Worm (Caenorhabditis elegans) whole organism, L1 larva: Measurements from ENCODE around the gene C08A9.3.

Experiments used
- C04F5.9 ChIP-seq: sonication (generic microtip); optimal IDR thresholded peaks from 2 replicates; lab custom pipeline; 2016; ENCODE audit warnings: missing genetic modification characterization, missing compliant biosample characterization
- Y116A8C.19 ChIP-seq: sonication (generic microtip); optimal IDR thresholded peaks from 2 replicates; lab custom pipeline; 2016; ENCODE audit warnings: missing compliant biosample characterization, missing genetic modification characterization, borderline replicate concordance
- blmp-1 ChIP-seq: fragments of 150-350 bp; optimal IDR thresholded peaks from 2 replicates; lab custom pipeline; 2014; ENCODE audit warnings: missing biosample characterization, missing genetic modification characterization
- ceh-82 ChIP-seq, 3 experiments: fragments of 150-350 bp in 1 of 3; sonication (generic microtip) in 2 of 3; optimal IDR thresholded peaks; 2 replicates each; lab custom pipeline; 2014 to 2017; ENCODE audit warnings: missing biosample characterization in 3 of 3, missing genetic modification characterization in 3 of 3
- dsc-1 ChIP-seq: sonication (generic microtip); optimal IDR thresholded peaks from 2 replicates; lab custom pipeline; 2016; ENCODE audit warnings: mild to moderate bottlenecking, missing genetic modification characterization, missing compliant biosample characterization
- efl-1 ChIP-seq, 4 experiments: fragments of 150-350 bp; optimal IDR thresholded peaks in 3 of 4; peaks in 1 of 4; 1 replicate in 1 of 4; 2 replicates in 3 of 4; lab custom pipeline; 2014; ENCODE audit warnings: missing biosample characterization in 2 of 4, missing genetic modification characterization in 2 of 4, missing genetic modification reagents in 2 of 4
- egl-13 ChIP-seq: sonication (generic microtip); optimal IDR thresholded peaks from 2 replicates; lab custom pipeline; 2016; ENCODE audit warnings: missing genotype, missing genetic modification reagents, missing genetic modification characterization, missing compliant biosample characterization
- elt-3 ChIP-seq, 6 experiments: fragments of 150-350 bp in 1 of 6; sonication (generic microtip); optimal IDR thresholded peaks; 2 replicates each; lab custom pipeline; 2017 to 2018; ENCODE audit warnings: missing biosample characterization in 6 of 6, missing genetic modification characterization in 6 of 6, inconsistent platforms in 1 of 6
- fkh-10 ChIP-seq: sonication (generic microtip); optimal IDR thresholded peaks from 2 replicates; lab custom pipeline; 2017; ENCODE audit warnings: missing biosample characterization, missing genetic modification reagents, missing genetic modification characterization
- fkh-4 ChIP-seq: sonication (generic microtip); optimal IDR thresholded peaks from 2 replicates; lab custom pipeline; 2016; ENCODE audit warnings: missing compliant biosample characterization, missing genetic modification characterization, borderline replicate concordance
- grh-1 ChIP-seq: fragments of 200-800 bp; sonication (Bioruptor generic); IDR thresholded peaks from 2 replicates; pipeline ENCODE4 v1.3.6; 2022; ENCODE audit warnings: missing genetic modification reagents, missing genetic modification characterization, missing compliant biosample characterization
- isw-1 ChIP-seq: fragments of 200-800 bp; sonication (Bioruptor generic); IDR thresholded peaks from 2 replicates; pipeline ENCODE4 v1.3.6; 2022; ENCODE audit warnings: missing genetic modification characterization, missing compliant biosample characterization
- lin-13 ChIP-seq: fragments of 150-350 bp; optimal IDR thresholded peaks from 2 replicates; lab custom pipeline; 2014; ENCODE audit warnings: missing biosample characterization, missing genetic modification reagents, missing genetic modification characterization
- lin-14 ChIP-seq: fragments of 200-800 bp; sonication (Bioruptor generic); optimal IDR thresholded peaks from 2 replicates; lab custom pipeline; 2018; ENCODE audit warnings: mild to moderate bottlenecking, missing genetic modification characterization, moderate library complexity, missing compliant biosample characterization
- lin-15B ChIP-seq: fragments of 150-350 bp; sonication (generic microtip); optimal IDR thresholded peaks from 3 replicates; lab custom pipeline; 2014; ENCODE audit warnings: missing biosample characterization, missing genetic modification characterization
- lin-35 ChIP-seq, 2 experiments: fragments of 150-350 bp; optimal IDR thresholded peaks; 2 replicates each; lab custom pipeline; 2014; ENCODE audit warnings: missing biosample characterization in 2 of 2, missing genetic modification characterization in 2 of 2, missing genetic modification reagents in 2 of 2
- mdl-1 ChIP-seq, 2 experiments: fragments of 150-350 bp; optimal IDR thresholded peaks; 2 replicates each; lab custom pipeline; 2014 to 2017; ENCODE audit warnings: missing biosample characterization in 2 of 2, missing genetic modification characterization in 2 of 2, inconsistent platforms in 1 of 2
- mef-2 ChIP-seq: fragments of 150-350 bp; optimal IDR thresholded peaks from 2 replicates; lab custom pipeline; 2014; ENCODE audit warnings: missing biosample characterization, missing genetic modification characterization
- nhr-11 ChIP-seq: fragments of 150-350 bp; optimal IDR thresholded peaks from 2 replicates; lab custom pipeline; 2014; ENCODE audit warnings: missing biosample characterization, missing genetic modification characterization
- nhr-19 ChIP-seq: fragments of 200-800 bp; sonication (Bioruptor generic); conservative IDR thresholded peaks from 2 replicates; pipeline ENCODE4 v1.3.6; 2022; ENCODE audit warnings: missing genetic modification characterization, missing compliant biosample characterization
- nhr-20 ChIP-seq: sonication (generic microtip); optimal IDR thresholded peaks from 2 replicates; lab custom pipeline; 2016; ENCODE audit warnings: mild to moderate bottlenecking, missing genetic modification characterization, missing compliant biosample characterization
- nhr-237 ChIP-seq: fragments of 150-350 bp; optimal IDR thresholded peaks from 2 replicates; lab custom pipeline; 2014; ENCODE audit warnings: missing biosample characterization, missing genetic modification characterization
- nhr-28 ChIP-seq: fragments of 150-350 bp; optimal IDR thresholded peaks from 2 replicates; lab custom pipeline; 2014; ENCODE audit warnings: missing biosample characterization, missing genetic modification characterization
- nhr-71 ChIP-seq: sonication (generic microtip); optimal IDR thresholded peaks from 2 replicates; lab custom pipeline; 2016; ENCODE audit warnings: mild to moderate bottlenecking, missing genetic modification characterization, moderate library complexity, missing compliant biosample characterization
- nhr-76 ChIP-seq: sonication (generic microtip); optimal IDR thresholded peaks from 2 replicates; lab custom pipeline; 2017; ENCODE audit warnings: missing biosample characterization, missing genetic modification characterization
- nhr-77 ChIP-seq: fragments of 150-350 bp; optimal IDR thresholded peaks from 2 replicates; lab custom pipeline; 2014; ENCODE audit warnings: missing biosample characterization, missing genetic modification characterization
- nhr-85 ChIP-seq: sonication (generic microtip); peaks from one replicate; lab custom pipeline; 2016; ENCODE audit warnings: missing genetic modification characterization, inconsistent platforms, missing compliant biosample characterization
- pqm-1 ChIP-seq: sonication (generic microtip); optimal IDR thresholded peaks from 3 replicates; lab custom pipeline; 2017; ENCODE audit warnings: missing biosample characterization, missing genetic modification characterization
- skn-1 ChIP-seq: fragments of 150-350 bp; optimal IDR thresholded peaks from 2 replicates; lab custom pipeline; 2014; ENCODE audit warnings: missing biosample characterization, missing genetic modification characterization
- snu-23 ChIP-seq: sonication (generic microtip); optimal IDR thresholded peaks from 2 replicates; lab custom pipeline; 2016; ENCODE audit warnings: missing genetic modification characterization, missing compliant biosample characterization
- unc-30 ChIP-seq: sonication (generic microtip); optimal IDR thresholded peaks from 2 replicates; lab custom pipeline; 2017; ENCODE audit warnings: missing biosample characterization, missing genetic modification characterization
- unc-98 ChIP-seq: fragments of 200-800 bp; sonication (Bioruptor generic); IDR thresholded peaks from 2 replicates; pipeline ENCODE4 v1.3.6; 2022; ENCODE audit warnings: missing genetic modification characterization, missing compliant biosample characterization
- vab-15 ChIP-seq: sonication (generic microtip); optimal IDR thresholded peaks from 2 replicates; lab custom pipeline; 2017; ENCODE audit warnings: missing genotype, mild to moderate bottlenecking, missing genetic modification characterization, missing compliant biosample characterization
- zag-1 ChIP-seq: fragments of 150-350 bp; optimal IDR thresholded peaks from 2 replicates; lab custom pipeline; 2014; ENCODE audit warnings: missing biosample characterization, missing genetic modification characterization

Gene C08A9.3

ce11 chrX:17096508-17097234, 3.6 kb upstream of the C08A9.3 start, which contains the start of gene lido-1:
TSS of gene lido-1 (minus strand) at chrX:17096558.
- TF ChIP-seq unc-98 (no peak), zag-1 (tag; lab: Kevin White, UChicago) (no peak), nhr-20 (tag; lab: Kevin White, UChicago) (peak; percentile 67), isw-1 (no peak), lin-35 (GFP tag; optimal IDR thresholded peaks at IDR 0.05; lab: Kevin White, UChicago) (no peak), ceh-82 (tag; optimal IDR thresholded peaks at IDR 0.05; lab: Kevin White, UChicago) (no peak), fkh-10 (GFP tag; lab: Kevin White, UChicago) (no peak), egl-13 (no peak), vab-15 (tag; lab: Kevin White, UChicago) (no peak)

DNA sequence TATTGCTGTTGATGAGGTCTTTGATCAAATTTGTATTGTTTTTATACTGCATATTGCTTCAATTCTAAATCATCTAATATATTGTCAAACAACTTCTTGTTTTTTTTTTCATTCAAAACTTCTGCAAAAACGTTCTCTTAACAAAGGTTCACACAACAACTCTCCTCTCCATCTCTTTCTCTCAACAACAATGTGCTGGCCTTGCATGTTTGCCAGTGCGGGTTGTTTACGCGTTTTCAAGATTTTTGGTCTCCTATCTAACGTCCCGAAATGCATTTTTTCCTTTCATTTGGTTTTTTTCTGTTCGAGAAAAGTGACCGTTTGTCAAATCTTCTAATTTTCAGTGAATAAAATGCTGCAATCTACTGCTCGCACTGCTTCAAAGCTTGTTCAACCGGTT, 683 bp downstream of the C08A9.3 start, which contains the start of gene sod-3:
sod-3 (plus strand) TSS at position 338 of the 400 bp plus-strand sequence.
- no peak for TF ChIP-seq egl-13
- TF ChIP-seq, all 84 proteins: peak for 0

- TF ChIP-seq nhr-28 (no peak), nhr-11 (tag; lab: Kevin White, UChicago) (no peak), lin-35 (GFP tag; optimal IDR thresholded peaks at IDR 0.05; lab: Kevin White, UChicago) (no peak), dsc-1 (tag; lab: Kevin White, UChicago) (no peak), fkh-4 (no peak), grh-1 (GFP tag; lab: Robert Waterston, UW) (no peak), nhr-19 (GFP tag; lab: Robert Waterston, UW) (no peak), nhr-76 (tag; lab: Kevin White, UChicago) (no peak), nhr-71 (tag; lab: Kevin White, UChicago) (no peak), nhr-77 (no peak), C04F5.9 (no peak), nhr-20 (tag; lab: Kevin White, UChicago) (no peak), egl-13 (no peak), mef-2 (tag; lab: Kevin White, UChicago) (no peak), pqm-1 (no peak), lin-15B (tag; lab: Kevin White, UChicago) (no peak), nhr-237 (tag; lab: Kevin White, UChicago) (no peak), Y116A8C.19 (tag; lab: Kevin White, UChicago) (no peak), snu-23 (no peak), lin-13 (GFP tag; lab: Kevin White, UChicago) (no peak)
Measured at ce11 chrX:17080635-17081376, 12.3 kb downstream of the C08A9.3 start, which contains the start of the genes irld-23 and C08A9.10. TSS of gene irld-23 (minus strand) at chrX:17080685. TSS of gene C08A9.10 (plus strand) at chrX:17081179.

ce11 chrX:17072088-17072487, 21.0 kb downstream of the C08A9.3 start, which contains the start of gene C30G4.4:
TSS of gene C30G4.4 (minus strand) at chrX:17072188.
- TF ChIP-seq efl-1 (optimal IDR thresholded peaks at IDR 0.05; lab: Kevin White, UChicago) = no peak
- TF ChIP-seq efl-1 (GFP tag; optimal IDR thresholded peaks at IDR 0.05 in 1 of 2; lab: Kevin White, UChicago) = peak in 1 of 2 experiments; percentile 13
- no peak for TF ChIP-seq mdl-1 (tag; optimal IDR thresholded peaks at IDR 0.05; lab: Kevin White, UChicago)

- TF ChIP-seq unc-30 = no peak
- peak; percentile 59 for TF ChIP-seq lin-14 (GFP tag; lab: Kevin White, UChicago)
- TF ChIP-seq elt-3 (tag; optimal IDR thresholded peaks at IDR 0.05; lab: Kevin White, UChicago) = peak in 1 of 6 experiments; percentile 75
- TF ChIP-seq nhr-20 (tag; lab: Kevin White, UChicago) = peak; percentile 12
- TF ChIP-seq blmp-1 (tag; lab: Kevin White, UChicago) = peak; percentile 91
- peak; percentile 18 for TF ChIP-seq snu-23
- no peak for TF ChIP-seq skn-1
- peak; percentile 78 for TF ChIP-seq nhr-85 (tag; lab: Kevin White, UChicago)
- TF ChIP-seq, all 84 proteins: peak for 6
Measured at ce11 chrX:17070495-17070894, 22.6 kb downstream of the C08A9.3 start.
